Worm (Caenorhabditis elegans) whole organism, early embryonic: ENCODE data around the gene K02G10.5.

Experiments used
- B0310.2 ChIP-seq: sonication (generic microtip); optimal IDR thresholded peaks from 2 replicates; lab custom pipeline; 2016; ENCODE audit warnings: mild to moderate bottlenecking, missing genetic modification characterization, missing compliant biosample characterization
- F13C5.2 ChIP-seq: sonication (generic microtip); optimal IDR thresholded peaks from 2 replicates; lab custom pipeline; 2017; ENCODE audit warnings: mild to moderate bottlenecking, missing genetic modification characterization, inconsistent platforms, missing compliant biosample characterization
- aly-1 ChIP-seq: sonication (generic microtip); optimal IDR thresholded peaks from 2 replicates; lab custom pipeline; 2016; ENCODE audit warnings: missing genetic modification characterization, missing compliant biosample characterization
- ama-1 ChIP-seq: fragments of 150-350 bp; optimal IDR thresholded peaks from 2 replicates; lab custom pipeline; 2014
- ceh-13 ChIP-seq: fragments of 200-800 bp; sonication (Bioruptor generic); optimal IDR thresholded peaks from 2 replicates; lab custom pipeline; 2018; ENCODE audit warnings: mild to moderate bottlenecking, missing genetic modification characterization, missing compliant biosample characterization
- ceh-36 ChIP-seq: sonication (generic microtip); optimal IDR thresholded peaks from 2 replicates; lab custom pipeline; 2016; ENCODE audit warnings: missing genetic modification characterization, inconsistent platforms, missing compliant biosample characterization
- ets-7 ChIP-seq: sonication (generic microtip); optimal IDR thresholded peaks from 2 replicates; lab custom pipeline; 2016; ENCODE audit warnings: missing genotype, missing genetic modification characterization, missing compliant biosample characterization
- flt-1 ChIP-seq: fragments of 200-800 bp; sonication (Bioruptor generic); IDR thresholded peaks from 2 replicates; pipeline ENCODE4 v1.3.6; 2022; ENCODE audit warnings: missing genetic modification characterization, missing compliant biosample characterization
- hmbx-1 ChIP-seq: sonication (generic microtip); optimal IDR thresholded peaks from 2 replicates; lab custom pipeline; 2016; ENCODE audit warnings: mild to moderate bottlenecking, missing genetic modification characterization, missing compliant biosample characterization
- hmg-4 ChIP-seq: fragments of 200-800 bp; sonication (Bioruptor generic); optimal IDR thresholded peaks from 2 replicates; lab custom pipeline; 2018; ENCODE audit warnings: mild to moderate bottlenecking, missing genetic modification characterization, missing compliant biosample characterization
- hnd-1 ChIP-seq: sonication (generic microtip); optimal IDR thresholded peaks from 2 replicates; lab custom pipeline; 2016; ENCODE audit warnings: missing genetic modification characterization, missing compliant biosample characterization
- pes-1 ChIP-seq: fragments of 200-800 bp; sonication (Bioruptor generic); IDR thresholded peaks from 2 replicates; pipeline ENCODE4 v1.3.6; 2022; ENCODE audit warnings: missing genetic modification reagents, missing genetic modification characterization, missing compliant biosample characterization
- scrt-1 ChIP-seq: fragments of 200-800 bp; sonication (Bioruptor generic); IDR thresholded peaks from 2 replicates; pipeline ENCODE4 v1.3.6; 2022; ENCODE audit warnings: missing genetic modification characterization, missing compliant biosample characterization
- sea-1 ChIP-seq: fragments of 200-800 bp; sonication (Bioruptor generic); conservative IDR thresholded peaks from 2 replicates; pipeline ENCODE4 v1.3.6; 2022; ENCODE audit warnings: missing genetic modification characterization, missing compliant biosample characterization
- tbx-11 ChIP-seq: fragments of 200-800 bp; sonication (Bioruptor generic); IDR thresholded peaks from 2 replicates; pipeline ENCODE4 v1.3.6; 2022; ENCODE audit warnings: missing genetic modification characterization, missing compliant biosample characterization
- tbx-37 ChIP-seq: fragments of 200-800 bp; sonication (Bioruptor generic); conservative IDR thresholded peaks from 2 replicates; pipeline ENCODE4 v1.3.6; 2022; ENCODE audit warnings: missing genetic modification reagents, missing genetic modification characterization, missing compliant biosample characterization
- tra-4 ChIP-seq: sonication (generic microtip); optimal IDR thresholded peaks from 2 replicates; lab custom pipeline; 2017; ENCODE audit warnings: missing genetic modification characterization, missing compliant biosample characterization

K02G10.5 gene

ce11 chrX:4667788-4668187, 23.2 kb downstream of the K02G10.5 start, which contains the start of gene mfsd-12:
Gene mfsd-12, plus strand, starts transcription at chrX:4668088.
- TF ChIP-seq ceh-13 (GFP tag; lab: Kevin White, UChicago): no peak
- TF ChIP-seq scrt-1: no peak
- TF ChIP-seq F13C5.2: no peak
- no peak for TF ChIP-seq tra-4
- no peak for TF ChIP-seq hmbx-1 (tag; lab: Kevin White, UChicago)
- TF ChIP-seq ceh-36 (tag; lab: Kevin White, UChicago): no peak
- no peak for TF ChIP-seq hmg-4
- TF ChIP-seq sea-1 (GFP tag; lab: Robert Waterston, UW): no peak
- no peak for TF ChIP-seq flt-1 (GFP tag; lab: Robert Waterston, UW)
- TF ChIP-seq pes-1 (GFP tag; lab: Robert Waterston, UW): no peak
- TF ChIP-seq ets-7 (tag; lab: Kevin White, UChicago): no peak
- no peak for TF ChIP-seq hnd-1
- no peak for TF ChIP-seq B0310.2
- no peak for TF ChIP-seq ama-1 (lab: Kevin White, UChicago)
- TF ChIP-seq tbx-11 (GFP tag; lab: Robert Waterston, UW): no peak
- TF ChIP-seq tbx-37 (GFP tag; lab: Robert Waterston, UW): no peak

ce11 chrX:4664649-4665048, 26.3 kb downstream of the K02G10.5 start:
- TF ChIP-seq tbx-11 (GFP tag; lab: Robert Waterston, UW) (no peak), sea-1 (GFP tag; lab: Robert Waterston, UW) (no peak), pes-1 (GFP tag; lab: Robert Waterston, UW) (no peak), flt-1 (GFP tag; lab: Robert Waterston, UW) (no peak), ceh-36 (tag; lab: Kevin White, UChicago) (no peak), hmg-4 (no peak), ets-7 (tag; lab: Kevin White, UChicago) (no peak), ama-1 (lab: Kevin White, UChicago) (no peak), hmbx-1 (tag; lab: Kevin White, UChicago) (no peak), ceh-13 (GFP tag; lab: Kevin White, UChicago) (no peak), tbx-37 (GFP tag; lab: Robert Waterston, UW) (no peak), scrt-1 (no peak)

- TF ChIP-seq sea-1 (GFP tag; lab: Robert Waterston, UW): no peak
- no peak for TF ChIP-seq B0310.2
- no peak for TF ChIP-seq aly-1 (tag; lab: Kevin White, UChicago)
- TF ChIP-seq ets-7 (tag; lab: Kevin White, UChicago): no peak
- TF ChIP-seq tbx-37 (GFP tag; lab: Robert Waterston, UW): no peak
- TF ChIP-seq hmg-4: no peak
- no peak for TF ChIP-seq hmbx-1 (tag; lab: Kevin White, UChicago)
- TF ChIP-seq ceh-13 (GFP tag; lab: Kevin White, UChicago): no peak
- TF ChIP-seq tra-4: no peak
- no peak for TF ChIP-seq hnd-1
- TF ChIP-seq pes-1 (GFP tag; lab: Robert Waterston, UW): no peak
- TF ChIP-seq scrt-1: no peak
- no peak for TF ChIP-seq tbx-11 (GFP tag; lab: Robert Waterston, UW)
- TF ChIP-seq ama-1 (lab: Kevin White, UChicago): no peak
- no peak for TF ChIP-seq flt-1 (GFP tag; lab: Robert Waterston, UW)
- TF ChIP-seq ceh-36 (tag; lab: Kevin White, UChicago): no peak
- TF ChIP-seq F13C5.2: no peak
Measured at ce11 chrX:4662964-4663684, 27.9 kb downstream of the K02G10.5 start.

ce11 chrX:4662293-4662825, 28.6 kb downstream of the K02G10.5 start:
- TF ChIP-seq ets-7 (tag; lab: Kevin White, UChicago) (no peak), pes-1 (GFP tag; lab: Robert Waterston, UW) (no peak), scrt-1 (no peak), B0310.2 (no peak), flt-1 (GFP tag; lab: Robert Waterston, UW) (no peak), hnd-1 (no peak), ceh-13 (GFP tag; lab: Kevin White, UChicago) (no peak), ama-1 (lab: Kevin White, UChicago) (no peak), tra-4 (no peak), hmg-4 (no peak), F13C5.2 (no peak), sea-1 (GFP tag; lab: Robert Waterston, UW) (no peak), aly-1 (tag; lab: Kevin White, UChicago) (no peak), hmbx-1 (tag; lab: Kevin White, UChicago) (no peak), ceh-36 (tag; lab: Kevin White, UChicago) (no peak), tbx-37 (GFP tag; lab: Robert Waterston, UW) (no peak), tbx-11 (GFP tag; lab: Robert Waterston, UW) (no peak)

DNA sequence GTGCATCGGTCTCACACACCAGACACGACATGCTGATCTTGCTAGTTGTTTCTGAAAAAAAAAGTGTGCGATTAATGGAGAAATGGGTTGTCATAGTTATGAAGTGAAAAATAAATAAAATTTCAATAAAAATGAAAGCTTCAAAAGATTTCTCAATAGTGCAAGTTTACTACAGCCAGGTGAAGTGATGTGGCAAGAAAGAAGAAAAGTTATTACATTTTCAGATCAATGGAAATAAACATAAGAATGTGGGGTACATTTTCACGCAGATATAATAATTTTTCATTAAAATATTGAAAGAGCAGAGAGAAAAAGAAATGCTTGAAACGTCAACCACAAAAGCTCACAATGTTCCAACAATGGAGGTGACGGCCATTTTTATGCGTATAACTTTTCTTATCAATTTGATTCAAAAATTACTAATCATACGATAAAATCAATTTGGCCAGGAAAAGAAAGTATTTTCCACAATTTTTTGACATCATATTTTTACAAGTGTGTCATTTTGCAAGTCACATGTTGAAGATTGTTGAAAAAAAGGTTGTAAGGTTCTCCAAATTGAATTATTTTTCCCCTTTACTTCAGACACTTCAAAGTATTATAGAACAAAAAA, 30.6 kb downstream of the K02G10.5 start, which contains the start of gene nhr-45:
Gene nhr-45 (minus strand): TSS at position 51 of the 613 bp plus-strand sequence.
- TF ChIP-seq pes-1 (GFP tag; lab: Robert Waterston, UW) (no peak), F13C5.2 (no peak)

DNA sequence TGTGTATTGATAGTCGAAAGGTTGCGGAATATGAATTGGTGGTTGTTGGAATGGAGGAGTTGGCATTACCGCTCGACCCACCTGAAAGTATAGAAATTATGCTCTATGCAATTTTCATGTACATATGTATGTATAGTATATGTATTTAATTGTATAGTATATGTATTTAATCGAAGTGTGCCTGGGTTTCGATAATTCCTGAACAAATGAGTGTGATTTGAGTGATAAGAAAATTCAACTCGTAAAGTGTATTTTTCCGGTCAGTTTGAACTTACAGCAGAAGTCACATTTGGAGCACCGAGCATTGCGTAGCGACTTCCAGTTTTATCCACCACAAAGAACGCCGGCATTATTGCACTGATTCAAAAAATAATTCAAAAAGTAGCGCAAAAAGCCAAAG, 32.3 kb downstream of the K02G10.5 start:
- TF ChIP-seq ets-7 (tag; lab: Kevin White, UChicago): no peak
- no peak for TF ChIP-seq aly-1 (tag; lab: Kevin White, UChicago)
- no peak for TF ChIP-seq B0310.2
- no peak for TF ChIP-seq pes-1 (GFP tag; lab: Robert Waterston, UW)
- no peak for TF ChIP-seq ceh-36 (tag; lab: Kevin White, UChicago)
- TF ChIP-seq F13C5.2: no peak
- TF ChIP-seq hmbx-1 (tag; lab: Kevin White, UChicago): no peak
- TF ChIP-seq hnd-1: no peak
- no peak for TF ChIP-seq tbx-11 (GFP tag; lab: Robert Waterston, UW)
- no peak for TF ChIP-seq ama-1 (lab: Kevin White, UChicago)
- TF ChIP-seq tbx-37 (GFP tag; lab: Robert Waterston, UW): no peak
- TF ChIP-seq flt-1 (GFP tag; lab: Robert Waterston, UW): no peak
